Fruit fly (Drosophila melanogaster): ENCODE data around the gene Pyroxd1.

- peak; percentile 56 for TF ChIP-seq h (GFP tag; optimal IDR thresholded peaks at IDR 0.05)
- peak; percentile 16 for TF ChIP-seq br (GFP tag; optimal IDR thresholded peaks at IDR 0.05)
- no peak for TF ChIP-seq CG32264 (GFP tag; optimal IDR thresholded peaks at IDR 0.05)
- no peak for TF ChIP-seq N (GFP tag; optimal IDR thresholded peaks at IDR 0.05)
- TF ChIP-seq GATAd (GFP tag; optimal IDR thresholded peaks at IDR 0.05), result no peak
- TF ChIP-seq jim (GFP tag; optimal IDR thresholded peaks at IDR 0.05), result no peak
- TF ChIP-seq OdsH (GFP tag; optimal IDR thresholded peaks at IDR 0.05), result peak; percentile 23
- TF ChIP-seq psq (GFP tag; optimal IDR thresholded peaks at IDR 0.05), result peak; percentile 7
- no peak for TF ChIP-seq Rel (GFP tag; optimal IDR thresholded peaks at IDR 0.05)
- TF ChIP-seq Rel (tag; optimal IDR thresholded peaks at IDR 0.05), result peak; percentile 37
- peak; percentile 96 for TF ChIP-seq Myc (optimal IDR thresholded peaks at IDR 0.05)
These were observed 2.6 kb downstream of the Pyroxd1 start, which contains the start of the genes Taf13 and nesd for dm6 chr2L:20093794-20094193.

All from whole organism, wandering third instar larva.